Worm (Caenorhabditis elegans): ENCODE measurements around the gene acs-1.
A peak's percentile ranks its signal among the peaks of the same experiment; 100 is the strongest.

The acs-1 gene

ce11 chrV:6558103-6558502 lies 33.3 kb downstream of the acs-1 start, which contains the start of gene spp-20:
Gene spp-20, minus strand, starts transcription at chrV:6558203.
- no peak for TF ChIP-seq ekl-4 (GFP tag; IDR thresholded peaks at IDR 0.05)

- TF ChIP-seq nhr-179 (tag; optimal IDR thresholded peaks at IDR 0.05) (no peak), rpc-1 (optimal IDR thresholded peaks at IDR 0.05) (no peak), rpc-1 (tag; optimal IDR thresholded peaks at IDR 0.05) (no peak), hmg-1.2 (GFP tag; IDR thresholded peaks at IDR 0.05) (no peak), ceh-40 (GFP tag; IDR thresholded peaks at IDR 0.05) (no peak), K11D2.4 (GFP tag; IDR thresholded peaks at IDR 0.05) (no peak), ama-1 (optimal IDR thresholded peaks at IDR 0.05) (no peak), ama-1 (GFP tag; optimal IDR thresholded peaks at IDR 0.05) (no peak)
Observed at ce11 chrV:6559105-6559504, 34.3 kb downstream of the acs-1 start, which contains the start of gene spp-26. Gene spp-26, minus strand, starts transcription at chrV:6559205.

ce11 chrV:6559585-6559984 lies 34.8 kb downstream of the acs-1 start:
- TF ChIP-seq snpc-4 (GFP tag; optimal IDR thresholded peaks at IDR 0.05) (no peak), snpc-4 (tag; optimal IDR thresholded peaks at IDR 0.05) (no peak), ekl-4 (GFP tag; IDR thresholded peaks at IDR 0.05) (peak; percentile 64), B0336.3 (GFP tag; IDR thresholded peaks at IDR 0.05) (no peak), egl-44 (GFP tag; IDR thresholded peaks at IDR 0.05) (peak; percentile 85), B0019.2 (GFP tag; conservative IDR thresholded peaks at IDR 0.05) (peak; percentile 25; the same call in 1 of the 2 replicates), T26A5.8 (tag; optimal IDR thresholded peaks at IDR 0.05) (peak; percentile 45), madf-10 (tag; optimal IDR thresholded peaks at IDR 0.05) (peak; percentile 55), hmg-1.2 (GFP tag; IDR thresholded peaks at IDR 0.05) (peak; percentile 65), aptf-2 (GFP tag; conservative IDR thresholded peaks at IDR 0.05) (no peak), nhr-120 (GFP tag; IDR thresholded peaks at IDR 0.05) (no peak), nfya-2 (GFP tag; IDR thresholded peaks at IDR 0.05) (no peak), ztf-18 (tag; optimal IDR thresholded peaks at IDR 0.05) (peak; percentile 67), Y56A3A.18 (GFP tag; IDR thresholded peaks at IDR 0.05) (0 out of 2 replicates have a peak, but pooled peaks have one; percentile 24), F33H1.4 (GFP tag; IDR thresholded peaks at IDR 0.05) (peak; percentile 43; the same call in 1 of the 2 replicates), D2030.7 (GFP tag; IDR thresholded peaks at IDR 0.05) (peak; percentile 69; the same call in 1 of the 2 replicates), K11D2.4 (GFP tag; IDR thresholded peaks at IDR 0.05) (no peak), fkh-3 (tag; optimal IDR thresholded peaks at IDR 0.05) (peak; percentile 70), tbx-9 (tag; optimal IDR thresholded peaks at IDR 0.05; ENCODE audit: borderline replicate concordance) (no peak), atf-7 (tag; optimal IDR thresholded peaks at IDR 0.05) (peak; percentile 9), rec-8 (tag; optimal IDR thresholded peaks at IDR 0.05) (peak; percentile 69 to 81), bed-2 (GFP tag; IDR thresholded peaks at IDR 0.05) (no peak), cebp-2 (GFP tag; IDR thresholded peaks at IDR 0.05) (0 out of 2 replicates have a peak, but pooled peaks have one; percentile 42), Y95B8A.8 (GFP tag; IDR thresholded peaks at IDR 0.05) (0 out of 2 replicates have a peak, but pooled peaks have one; percentile 37), T07F8.4 (tag; optimal IDR thresholded peaks at IDR 0.05) (peak; percentile 69), ceh-27 (GFP tag; optimal IDR thresholded peaks at IDR 0.05) (no peak), F23B12.7 (tag; optimal IDR thresholded peaks at IDR 0.05; ENCODE audit: insufficient read depth) (peak; percentile 57), F49E8.2 (tag; optimal IDR thresholded peaks at IDR 0.05; ENCODE audit: insufficient read depth) (no peak), repo-1 (tag; optimal IDR thresholded peaks at IDR 0.05) (no peak), ama-1 (optimal IDR thresholded peaks at IDR 0.05) (no peak), ama-1 (GFP tag; optimal IDR thresholded peaks at IDR 0.05) (peak; percentile 56 to 87), ztf-6 (GFP tag; IDR thresholded peaks at IDR 0.05) (no peak), aptf-3 (GFP tag; IDR thresholded peaks at IDR 0.05) (no peak; the same call in 1 of the 2 replicates), let-607 (tag; optimal IDR thresholded peaks at IDR 0.05) (peak; percentile 10 to 16), tbp1 (GFP tag; optimal IDR thresholded peaks at IDR 0.05) (peak; percentile 87), ceh-91 (GFP tag; IDR thresholded peaks at IDR 0.05) (no peak), unc-130 (GFP tag; optimal IDR thresholded peaks at IDR 0.05) (peak; percentile 22), nhr-90 (tag; optimal IDR thresholded peaks at IDR 0.05) (peak; percentile 89), die-1 (tag; optimal IDR thresholded peaks at IDR 0.05) (peak; percentile 89), lsl-1 (GFP tag; optimal IDR thresholded peaks at IDR 0.05) (peak; percentile 43), lin-26 (GFP tag; IDR thresholded peaks at IDR 0.05) (peak; percentile 94)

All from whole organism, young adult.